Worm (Caenorhabditis elegans) whole organism, late embryonic: ENCODE data around the gene C32B5.6.

Source experiments
- F13H6.1 ChIP-seq: sonication (generic microtip); optimal IDR thresholded peaks from 2 replicates; lab custom pipeline; 2016; ENCODE audit warnings: missing genetic modification characterization, missing compliant biosample characterization
- ama-1 ChIP-seq: fragments of 150-350 bp; optimal IDR thresholded peaks from 2 replicates; lab custom pipeline; 2014
- ceh-22 ChIP-seq: sonication (generic microtip); optimal IDR thresholded peaks from 2 replicates; lab custom pipeline; 2017; ENCODE audit warnings: missing biosample characterization, missing genetic modification characterization
- dve-1 ChIP-seq: sonication (generic microtip); optimal IDR thresholded peaks from 2 replicates; lab custom pipeline; 2017; ENCODE audit warnings: antibody characterized with exemption, mild to moderate bottlenecking, missing genetic modification characterization, missing compliant biosample characterization
- fkh-10 ChIP-seq: fragments of 150-350 bp; optimal IDR thresholded peaks from 2 replicates; lab custom pipeline; 2014; ENCODE audit warnings: missing biosample characterization, missing genetic modification reagents, missing genetic modification characterization
- hlh-13 ChIP-seq: fragments of 200-800 bp; sonication (Bioruptor generic); optimal IDR thresholded peaks from 2 replicates; lab custom pipeline; 2018; ENCODE audit warnings: mild to moderate bottlenecking, missing genetic modification characterization, missing compliant biosample characterization
- nhr-11 ChIP-seq: fragments of 150-350 bp; optimal IDR thresholded peaks from 2 replicates; lab custom pipeline; 2014; ENCODE audit warnings: missing biosample characterization, missing genetic modification characterization
- pqm-1 ChIP-seq: sonication (generic microtip); optimal IDR thresholded peaks from 2 replicates; lab custom pipeline; 2016; ENCODE audit warnings: missing genetic modification characterization, missing compliant biosample characterization
- tbx-7 ChIP-seq: sonication (generic microtip); optimal IDR thresholded peaks from 2 replicates; lab custom pipeline; 2016; ENCODE audit warnings: missing genotype, missing genetic modification characterization, missing compliant biosample characterization
- unc-86 ChIP-seq: sonication (generic microtip); optimal IDR thresholded peaks from 2 replicates; lab custom pipeline; 2016; ENCODE audit warnings: missing genetic modification characterization, missing compliant biosample characterization

ce11 chrII:999493-999892, 31.3 kb downstream of the C32B5.6 start, which contains the start of gene fbxb-29:
- TF ChIP-seq unc-86 (no peak), ama-1 (lab: Kevin White, UChicago) (no peak), F13H6.1 (no peak), pqm-1 (tag; lab: Kevin White, UChicago) (no peak), tbx-7 (no peak), fkh-10 (GFP tag; lab: Kevin White, UChicago) (no peak), hlh-13 (no peak), dve-1 (tag; lab: Kevin White, UChicago) (no peak), ceh-22 (tag; lab: Kevin White, UChicago) (no peak), nhr-11 (tag; lab: Kevin White, UChicago) (no peak)
